Worm (Caenorhabditis elegans) whole organism, L3 larva: ENCODE results near the gene ZC116.5.

Experiments
- ceh-28 ChIP-seq: fragments of 150-350 bp; optimal IDR thresholded peaks from 2 replicates; lab custom pipeline; 2014; ENCODE audit warnings: missing biosample characterization, missing genetic modification reagents, missing genetic modification characterization
- ceh-82 ChIP-seq: fragments of 150-350 bp; optimal IDR thresholded peaks from 2 replicates; lab custom pipeline; 2014; ENCODE audit warnings: missing biosample characterization, missing genetic modification characterization
- elt-2 ChIP-seq: sonication (generic microtip); optimal IDR thresholded peaks from 2 replicates; lab custom pipeline; 2016; ENCODE audit warnings: missing genetic modification reagents, mild to moderate bottlenecking, missing genetic modification characterization, missing compliant biosample characterization
- elt-3 ChIP-seq, 3 experiments: fragments of 150-350 bp in 1 of 3; sonication (generic microtip) in 2 of 3; optimal IDR thresholded peaks; 2 replicates in 2 of 3; 4 replicates in 1 of 3; lab custom pipeline; 2014 to 2017; ENCODE audit warnings: missing biosample characterization in 3 of 3, missing genetic modification characterization in 3 of 3
- eor-1 ChIP-seq, 2 experiments: fragments of 150-350 bp; optimal IDR thresholded peaks; 2 replicates each; lab custom pipeline; 2014 to 2018; ENCODE audit warnings: missing biosample characterization in 2 of 2, missing genetic modification characterization in 2 of 2
- hmg-11 ChIP-seq: sonication (generic microtip); optimal IDR thresholded peaks from 2 replicates; lab custom pipeline; 2016; ENCODE audit warnings: missing genetic modification characterization, missing compliant biosample characterization
- nhr-23 ChIP-seq: fragments of 150-350 bp; optimal IDR thresholded peaks from 2 replicates; lab custom pipeline; 2014; ENCODE audit warnings: missing biosample characterization, missing genetic modification reagents, missing genetic modification characterization
- nhr-76 ChIP-seq: fragments of 150-350 bp; sonication (generic microtip); optimal IDR thresholded peaks from 5 replicates; lab custom pipeline; 2014; ENCODE audit warnings: missing biosample characterization, missing genetic modification characterization

DNA sequence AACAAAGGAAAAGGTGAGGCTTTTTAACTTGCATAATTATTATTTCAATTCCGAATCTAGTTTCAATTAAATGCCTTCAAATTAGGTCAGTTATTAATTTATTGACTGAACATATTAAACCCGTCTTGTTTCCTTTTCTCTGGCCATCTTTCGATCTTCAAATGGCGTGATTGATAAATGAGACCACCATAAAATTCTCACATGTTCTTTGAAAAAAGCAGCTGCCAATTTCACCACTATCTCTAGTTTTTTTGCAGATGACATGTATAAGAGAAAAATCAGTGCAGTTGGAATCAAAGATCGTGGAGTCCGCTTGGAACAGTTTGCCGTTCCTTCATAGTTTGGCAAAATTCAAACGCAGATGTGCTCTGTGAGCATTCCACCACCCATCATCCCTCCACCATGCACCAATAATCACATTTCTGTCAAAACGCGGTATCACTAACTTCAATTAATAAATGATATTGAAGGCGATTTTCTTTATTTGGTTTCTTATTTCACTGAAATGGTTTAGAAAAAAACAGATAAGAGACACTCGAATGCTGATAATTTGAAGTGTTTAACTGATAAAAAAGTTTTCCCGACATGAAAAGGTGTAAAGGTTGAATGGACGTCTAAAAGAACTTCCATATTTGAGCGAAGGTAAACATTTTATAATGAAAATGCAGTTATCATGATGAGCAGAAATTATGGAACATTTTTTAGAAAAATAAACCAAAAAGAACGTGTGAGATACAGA, 29.2 kb upstream of the ZC116.5 start:
- TF ChIP-seq ceh-28 (tag; lab: Kevin White, UChicago) = no peak
- TF ChIP-seq hmg-11 (tag; lab: Kevin White, UChicago) = no peak
- no peak for TF ChIP-seq eor-1 (tag; optimal IDR thresholded peaks at IDR 0.05; lab: Kevin White, UChicago)
- peak; percentile 92 for TF ChIP-seq elt-2
- peak; percentile 16 for TF ChIP-seq nhr-23 (tag; lab: Kevin White, UChicago)
- TF ChIP-seq ceh-82 (tag; lab: Kevin White, UChicago) = no peak
- TF ChIP-seq elt-3 (tag; optimal IDR thresholded peaks at IDR 0.05; lab: Kevin White, UChicago) = no peak
- no peak for TF ChIP-seq nhr-76 (tag; lab: Kevin White, UChicago)
